Worm (Caenorhabditis elegans) whole organism, L1 larva: ENCODE results near the gene droe-4.

ENCODE experiments used
- C04F5.9 ChIP-seq: sonication (generic microtip); optimal IDR thresholded peaks from 2 replicates; lab custom pipeline; 2016; ENCODE audit warnings: missing genetic modification characterization, missing compliant biosample characterization
- C16A3.4 ChIP-seq: fragments of 150-350 bp; optimal IDR thresholded peaks from 2 replicates; lab custom pipeline; 2014; ENCODE audit warnings: missing biosample characterization, missing genetic modification characterization
- C34B4.2 ChIP-seq: sonication (generic microtip); optimal IDR thresholded peaks from 2 replicates; lab custom pipeline; 2017; ENCODE audit warnings: mild to moderate bottlenecking, missing genetic modification characterization, missing compliant biosample characterization
- aha-1 ChIP-seq: fragments of 150-350 bp; optimal IDR thresholded peaks from 2 replicates; lab custom pipeline; 2014; ENCODE audit warnings: missing biosample characterization, missing genetic modification characterization
- alr-1 ChIP-seq: fragments of 200-800 bp; sonication (Bioruptor generic); optimal IDR thresholded peaks from 2 replicates; lab custom pipeline; 2018; ENCODE audit warnings: borderline replicate concordance, mild to moderate bottlenecking, missing genetic modification characterization, missing compliant biosample characterization
- ama-1 ChIP-seq: fragments of 150-350 bp; optimal IDR thresholded peaks from 2 replicates; lab custom pipeline; 2014
- ceh-63 ChIP-seq: fragments of 200-800 bp; sonication (Bioruptor generic); optimal IDR thresholded peaks from 2 replicates; lab custom pipeline; 2018; ENCODE audit warnings: mild to moderate bottlenecking, missing genetic modification characterization, missing compliant biosample characterization
- ceh-88 ChIP-seq: fragments of 200-800 bp; sonication (Bioruptor generic); IDR thresholded peaks from 2 replicates; pipeline ENCODE4 v1.3.6; 2022; ENCODE audit warnings: missing genetic modification characterization, missing compliant biosample characterization
- ceh-90 ChIP-seq: sonication (generic microtip); optimal IDR thresholded peaks from 2 replicates; lab custom pipeline; 2016; ENCODE audit warnings: missing genetic modification characterization, missing compliant biosample characterization
- ces-1 ChIP-seq: fragments of 150-350 bp; optimal IDR thresholded peaks from 2 replicates; lab custom pipeline; 2014; ENCODE audit warnings: missing biosample characterization, missing genetic modification reagents, missing genetic modification characterization
- dpl-1 ChIP-seq, 3 experiments: fragments of 150-350 bp in 2 of 3; sonication (generic microtip) in 1 of 3; optimal IDR thresholded peaks; 2 replicates each; lab custom pipeline; 2014 to 2017; ENCODE audit warnings: missing biosample characterization in 3 of 3, missing genetic modification characterization in 3 of 3, missing genetic modification reagents in 3 of 3
- efl-1 ChIP-seq, 4 experiments: fragments of 150-350 bp; optimal IDR thresholded peaks in 3 of 4; peaks in 1 of 4; 1 replicate in 1 of 4; 2 replicates in 3 of 4; lab custom pipeline; 2014; ENCODE audit warnings: missing biosample characterization in 2 of 4, missing genetic modification characterization in 2 of 4, missing genetic modification reagents in 2 of 4
- efl-3 ChIP-seq: fragments of 200-800 bp; sonication (Bioruptor generic); optimal IDR thresholded peaks from 2 replicates; lab custom pipeline; 2018; ENCODE audit warnings: mild to moderate bottlenecking, missing genetic modification characterization, missing compliant biosample characterization
- egl-13 ChIP-seq: sonication (generic microtip); optimal IDR thresholded peaks from 2 replicates; lab custom pipeline; 2016; ENCODE audit warnings: missing genotype, missing genetic modification reagents, missing genetic modification characterization, missing compliant biosample characterization
- egl-27 ChIP-seq, 2 experiments: fragments of 150-350 bp in 1 of 2; sonication (generic microtip); optimal IDR thresholded peaks; 3 replicates each; lab custom pipeline; 2017 to 2018; ENCODE audit warnings: missing biosample characterization in 2 of 2, missing genetic modification characterization in 2 of 2, missing genetic modification reagents in 2 of 2
- elt-2 ChIP-seq: sonication (generic microtip); optimal IDR thresholded peaks from 2 replicates; lab custom pipeline; 2016; ENCODE audit warnings: missing genetic modification characterization, mild to moderate bottlenecking, inconsistent platforms, missing compliant biosample characterization, missing genetic modification reagents
- fkh-10 ChIP-seq: sonication (generic microtip); optimal IDR thresholded peaks from 2 replicates; lab custom pipeline; 2017; ENCODE audit warnings: missing biosample characterization, missing genetic modification reagents, missing genetic modification characterization
- fkh-8 ChIP-seq: sonication (generic microtip); optimal IDR thresholded peaks from 2 replicates; lab custom pipeline; 2016; ENCODE audit warnings: mild to moderate bottlenecking, missing genetic modification characterization, missing compliant biosample characterization
- fos-1 ChIP-seq: fragments of 150-350 bp; optimal IDR thresholded peaks from 2 replicates; lab custom pipeline; 2014; ENCODE audit warnings: missing biosample characterization, missing genetic modification characterization
- grh-1 ChIP-seq: fragments of 200-800 bp; sonication (Bioruptor generic); IDR thresholded peaks from 2 replicates; pipeline ENCODE4 v1.3.6; 2022; ENCODE audit warnings: missing genetic modification reagents, missing genetic modification characterization, missing compliant biosample characterization
- hlh-17 ChIP-seq: fragments of 200-800 bp; sonication (Bioruptor generic); optimal IDR thresholded peaks from 2 replicates; lab custom pipeline; 2018; ENCODE audit warnings: missing genetic modification characterization, mild to moderate bottlenecking, missing compliant biosample characterization, moderate library complexity, borderline replicate concordance
- hlh-4 ChIP-seq: sonication (generic microtip); optimal IDR thresholded peaks from 2 replicates; lab custom pipeline; 2016; ENCODE audit warnings: mild to moderate bottlenecking, missing genetic modification characterization, missing compliant biosample characterization
- hpl-2 ChIP-seq: fragments of 150-350 bp; optimal IDR thresholded peaks from 2 replicates; lab custom pipeline; 2014; ENCODE audit warnings: missing biosample characterization, missing genetic modification reagents, missing genetic modification characterization
- lin-13 ChIP-seq: fragments of 150-350 bp; optimal IDR thresholded peaks from 2 replicates; lab custom pipeline; 2014; ENCODE audit warnings: missing biosample characterization, missing genetic modification reagents, missing genetic modification characterization
- lin-35 ChIP-seq, 2 experiments: fragments of 150-350 bp; optimal IDR thresholded peaks; 2 replicates each; lab custom pipeline; 2014; ENCODE audit warnings: missing biosample characterization in 2 of 2, missing genetic modification characterization in 2 of 2, missing genetic modification reagents in 2 of 2
- lir-3 ChIP-seq: sonication (generic microtip); optimal IDR thresholded peaks from 2 replicates; lab custom pipeline; 2016; ENCODE audit warnings: mild to moderate bottlenecking, missing genetic modification characterization, moderate library complexity, missing compliant biosample characterization; ENCODE audit not compliant: poor library complexity
- mdl-1 ChIP-seq, 2 experiments: fragments of 150-350 bp; optimal IDR thresholded peaks; 2 replicates each; lab custom pipeline; 2014 to 2017; ENCODE audit warnings: missing biosample characterization in 2 of 2, missing genetic modification characterization in 2 of 2, inconsistent platforms in 1 of 2
- mef-2 ChIP-seq: fragments of 150-350 bp; optimal IDR thresholded peaks from 2 replicates; lab custom pipeline; 2014; ENCODE audit warnings: missing biosample characterization, missing genetic modification characterization
- nhr-11 ChIP-seq: fragments of 150-350 bp; optimal IDR thresholded peaks from 2 replicates; lab custom pipeline; 2014; ENCODE audit warnings: missing biosample characterization, missing genetic modification characterization
- nhr-19 ChIP-seq: fragments of 200-800 bp; sonication (Bioruptor generic); conservative IDR thresholded peaks from 2 replicates; pipeline ENCODE4 v1.3.6; 2022; ENCODE audit warnings: missing genetic modification characterization, missing compliant biosample characterization
- nhr-20 ChIP-seq: sonication (generic microtip); optimal IDR thresholded peaks from 2 replicates; lab custom pipeline; 2016; ENCODE audit warnings: mild to moderate bottlenecking, missing genetic modification characterization, missing compliant biosample characterization
- nhr-237 ChIP-seq: fragments of 150-350 bp; optimal IDR thresholded peaks from 2 replicates; lab custom pipeline; 2014; ENCODE audit warnings: missing biosample characterization, missing genetic modification characterization
- nhr-28 ChIP-seq: fragments of 150-350 bp; optimal IDR thresholded peaks from 2 replicates; lab custom pipeline; 2014; ENCODE audit warnings: missing biosample characterization, missing genetic modification characterization
- nhr-47 ChIP-seq: sonication (generic microtip); optimal IDR thresholded peaks from 2 replicates; lab custom pipeline; 2016; ENCODE audit warnings: mild to moderate bottlenecking, missing genetic modification characterization, moderate library complexity, missing compliant biosample characterization
- nhr-71 ChIP-seq: sonication (generic microtip); optimal IDR thresholded peaks from 2 replicates; lab custom pipeline; 2016; ENCODE audit warnings: mild to moderate bottlenecking, missing genetic modification characterization, moderate library complexity, missing compliant biosample characterization
- nhr-76 ChIP-seq: sonication (generic microtip); optimal IDR thresholded peaks from 2 replicates; lab custom pipeline; 2017; ENCODE audit warnings: missing biosample characterization, missing genetic modification characterization
- nhr-85 ChIP-seq: sonication (generic microtip); peaks from one replicate; lab custom pipeline; 2016; ENCODE audit warnings: missing genetic modification characterization, inconsistent platforms, missing compliant biosample characterization
- nhr-90 ChIP-seq: sonication (generic microtip); optimal IDR thresholded peaks from 2 replicates; lab custom pipeline; 2016; ENCODE audit warnings: mild to moderate bottlenecking, missing genetic modification characterization, missing compliant biosample characterization; ENCODE audit not compliant: poor library complexity
- pax-3 ChIP-seq: fragments of 200-800 bp; sonication (Bioruptor generic); optimal IDR thresholded peaks from 2 replicates; lab custom pipeline; 2018; ENCODE audit warnings: mild to moderate bottlenecking, missing genetic modification characterization, moderate library complexity, missing compliant biosample characterization
- skn-1 ChIP-seq: fragments of 150-350 bp; optimal IDR thresholded peaks from 2 replicates; lab custom pipeline; 2014; ENCODE audit warnings: missing biosample characterization, missing genetic modification characterization
- snpc-4 ChIP-seq: fragments of 150-350 bp; optimal IDR thresholded peaks from 2 replicates; lab custom pipeline; 2014; ENCODE audit warnings: missing biosample characterization, missing genetic modification characterization
- sox-4 ChIP-seq: sonication (generic microtip); optimal IDR thresholded peaks from 2 replicates; lab custom pipeline; 2016; ENCODE audit warnings: missing genetic modification characterization, missing compliant biosample characterization
- tbx-2 ChIP-seq: sonication (generic microtip); optimal IDR thresholded peaks from 2 replicates; lab custom pipeline; 2016; ENCODE audit warnings: missing genetic modification characterization, missing compliant biosample characterization
- tlp-1 ChIP-seq: fragments of 150-350 bp; optimal IDR thresholded peaks from 2 replicates; lab custom pipeline; 2014; ENCODE audit warnings: missing biosample characterization, missing genetic modification characterization
- unc-130 ChIP-seq: fragments of 150-350 bp; optimal IDR thresholded peaks from 2 replicates; lab custom pipeline; 2017; ENCODE audit warnings: missing biosample characterization, missing genetic modification characterization, inconsistent platforms
- unc-30 ChIP-seq: sonication (generic microtip); optimal IDR thresholded peaks from 2 replicates; lab custom pipeline; 2017; ENCODE audit warnings: missing biosample characterization, missing genetic modification characterization
- unc-62 ChIP-seq: fragments of 150-350 bp; optimal IDR thresholded peaks from 2 replicates; lab custom pipeline; 2014; ENCODE audit warnings: missing biosample characterization, missing genetic modification reagents, missing genetic modification characterization
- unc-98 ChIP-seq: fragments of 200-800 bp; sonication (Bioruptor generic); IDR thresholded peaks from 2 replicates; pipeline ENCODE4 v1.3.6; 2022; ENCODE audit warnings: missing genetic modification characterization, missing compliant biosample characterization
- vab-15 ChIP-seq: sonication (generic microtip); optimal IDR thresholded peaks from 2 replicates; lab custom pipeline; 2017; ENCODE audit warnings: missing genotype, mild to moderate bottlenecking, missing genetic modification characterization, missing compliant biosample characterization
- xbp-1 ChIP-seq: sonication (generic microtip); optimal IDR thresholded peaks from 2 replicates; lab custom pipeline; 2016; ENCODE audit warnings: missing genetic modification characterization, missing compliant biosample characterization
- zip-4 ChIP-seq: fragments of 200-800 bp; sonication (Bioruptor generic); optimal IDR thresholded peaks from 2 replicates; lab custom pipeline; 2018; ENCODE audit warnings: mild to moderate bottlenecking, missing genetic modification characterization, moderate library complexity, missing compliant biosample characterization
- ztf-4 ChIP-seq: fragments of 150-350 bp; optimal IDR thresholded peaks from 2 replicates; lab custom pipeline; 2014; ENCODE audit warnings: missing biosample characterization, missing genetic modification characterization

Gene droe-4

ce11 chrV:13961927-13962419 is 30.5 kb upstream of the droe-4 start, which contains the start of the genes algn-13 and R10D12.13 (continued):
- TF ChIP-seq ama-1 (lab: Kevin White, UChicago) (no peak), nhr-85 (tag; lab: Kevin White, UChicago) (peak; percentile 74), efl-3 (GFP tag; lab: Kevin White, UChicago) (no peak), mef-2 (tag; lab: Kevin White, UChicago) (no peak), snpc-4 (tag; lab: Kevin White, UChicago) (peak; percentile 69), unc-62 (no peak), efl-1 (optimal IDR thresholded peaks at IDR 0.05; lab: Kevin White, UChicago) (peak; percentile 63 to 71), efl-1 (GFP tag; optimal IDR thresholded peaks at IDR 0.05 in 1 of 2; lab: Kevin White, UChicago) (peak; percentile 62 to 96), ztf-4 (tag; lab: Kevin White, UChicago) (no peak), tbx-2 (tag; lab: Kevin White, UChicago) (peak; percentile 36), dpl-1 (GFP tag; optimal IDR thresholded peaks at IDR 0.05; lab: Kevin White, UChicago) (peak; percentile 64 to 71 (median 67)), hlh-17 (GFP tag; lab: Kevin White, UChicago) (no peak), pax-3 (tag; lab: Kevin White, UChicago) (no peak), nhr-90 (tag; lab: Kevin White, UChicago) (peak; percentile 65), egl-27 (tag; optimal IDR thresholded peaks at IDR 0.05; lab: Kevin White, UChicago) (no peak), C16A3.4 (tag; lab: Kevin White, UChicago) (peak; percentile 51), nhr-76 (tag; lab: Kevin White, UChicago) (peak; percentile 34), mdl-1 (tag; optimal IDR thresholded peaks at IDR 0.05; lab: Kevin White, UChicago) (no peak), nhr-47 (tag; lab: Kevin White, UChicago) (peak; percentile 64), sox-4 (tag; lab: Kevin White, UChicago) (no peak), unc-130 (tag; lab: Kevin White, UChicago) (peak; percentile 75), ceh-63 (GFP tag; lab: Kevin White, UChicago) (no peak), zip-4 (GFP tag; lab: Kevin White, UChicago) (peak; percentile 6), tlp-1 (tag; lab: Kevin White, UChicago) (no peak), hlh-4 (tag; lab: Kevin White, UChicago) (no peak), elt-2 (tag; lab: Kevin White, UChicago) (peak; percentile 53), nhr-19 (GFP tag; lab: Robert Waterston, UW) (peak; percentile 52), egl-13 (tag; lab: Kevin White, UChicago) (no peak), nhr-11 (tag; lab: Kevin White, UChicago) (peak; percentile 30), hpl-2 (no peak), lin-35 (GFP tag; optimal IDR thresholded peaks at IDR 0.05; lab: Kevin White, UChicago) (peak; percentile 60 to 63), nhr-237 (no peak), fos-1 (tag; lab: Kevin White, UChicago) (no peak), C04F5.9 (tag; lab: Kevin White, UChicago) (no peak), aha-1 (tag; lab: Kevin White, UChicago) (no peak), alr-1 (no peak), vab-15 (no peak), fkh-10 (GFP tag; lab: Kevin White, UChicago) (no peak), lin-13 (GFP tag; lab: Kevin White, UChicago) (peak; percentile 59), nhr-71 (tag; lab: Kevin White, UChicago) (peak; percentile 63), nhr-28 (tag; lab: Kevin White, UChicago) (no peak), ces-1 (GFP tag; lab: Kevin White, UChicago) (no peak), lir-3 (tag; lab: Kevin White, UChicago) (peak; percentile 41), unc-30 (tag; lab: Kevin White, UChicago) (no peak), C34B4.2 (tag; lab: Kevin White, UChicago) (no peak), nhr-20 (tag; lab: Kevin White, UChicago) (peak; percentile 60), fkh-8 (tag; lab: Kevin White, UChicago) (peak; percentile 5), ceh-90 (no peak), unc-98 (no peak), ceh-88 (no peak), xbp-1 (peak; percentile 40), grh-1 (GFP tag; lab: Robert Waterston, UW) (0 out of 2 replicates have a peak, but pooled peaks have one; percentile 26), skn-1 (tag; lab: Kevin White, UChicago) (peak; percentile 59)
